Worm (Caenorhabditis elegans) whole organism, L4 larva: ENCODE measurements around the gene K01A6.4.
A peak's percentile ranks its signal among the peaks of the same experiment; 100 is the strongest.

ENCODE experiments used
- aha-1 ChIP-seq: fragments of 150-350 bp; peaks from one replicate; lab custom pipeline; 2014; ENCODE audit warnings: missing biosample characterization, missing genetic modification characterization
- fos-1 ChIP-seq: fragments of 150-350 bp; optimal IDR thresholded peaks from 2 replicates; lab custom pipeline; 2014; ENCODE audit warnings: missing biosample characterization, missing genetic modification characterization
- mxl-2 ChIP-seq: fragments of 200-800 bp; sonication (Bioruptor generic); conservative IDR thresholded peaks from 2 replicates; pipeline ENCODE4 v1.3.6; 2022; ENCODE audit warnings: missing genetic modification reagents, missing genetic modification characterization, missing compliant biosample characterization

K01A6.4 gene

DNA sequence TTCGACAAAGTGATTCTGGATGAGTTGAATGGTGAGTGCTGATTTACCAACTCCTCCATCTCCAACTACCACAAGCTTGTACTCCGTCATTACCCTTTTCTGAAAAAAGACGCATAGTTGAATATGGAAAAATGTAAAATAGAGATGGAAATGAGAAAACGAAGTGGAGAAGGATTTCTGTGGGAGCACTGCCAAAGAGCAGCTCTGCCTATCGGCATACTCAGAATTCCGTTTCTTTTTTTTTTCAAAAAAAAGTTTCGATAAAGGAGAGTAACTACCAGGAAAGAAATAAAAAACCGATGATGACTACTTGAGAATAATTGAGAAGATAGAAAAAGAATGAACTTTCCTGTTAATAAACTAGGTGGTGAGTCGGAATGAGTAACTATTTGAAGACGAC lies 49.1 kb downstream of the K01A6.4 start, which contains the start of gene let-60:
let-60 (minus strand) TSS at position 101 of the 400 bp plus-strand sequence.
- TF ChIP-seq aha-1 (tag; lab: Kevin White, UChicago): peak; percentile 86
- TF ChIP-seq mxl-2: no peak
- TF ChIP-seq fos-1 (tag; lab: Kevin White, UChicago): no peak
